Worm (Caenorhabditis elegans): ENCODE measurements around the gene rnp-1.

- no peak for TF ChIP-seq efl-3 (GFP tag; optimal IDR thresholded peaks at IDR 0.05)
- no peak for TF ChIP-seq alr-1 (tag; optimal IDR thresholded peaks at IDR 0.05; ENCODE audit: borderline replicate concordance)
- TF ChIP-seq elt-2 (tag; optimal IDR thresholded peaks at IDR 0.05): no peak
- TF ChIP-seq lin-14 (GFP tag; optimal IDR thresholded peaks at IDR 0.05): peak; percentile 35
- TF ChIP-seq hlh-4 (tag; optimal IDR thresholded peaks at IDR 0.05): no peak
- TF ChIP-seq ceh-82 (tag; optimal IDR thresholded peaks at IDR 0.05): no peak
- no peak for TF ChIP-seq nhr-77 (tag; optimal IDR thresholded peaks at IDR 0.05)
- TF ChIP-seq swsn-7 (tag; optimal IDR thresholded peaks at IDR 0.05): no peak
- no peak for TF ChIP-seq lsy-2 (tag; optimal IDR thresholded peaks at IDR 0.05)
- no peak for TF ChIP-seq unc-86 (tag; optimal IDR thresholded peaks at IDR 0.05)
- no peak for TF ChIP-seq nhr-19 (GFP tag; conservative IDR thresholded peaks at IDR 0.05)
- TF ChIP-seq mab-9 (GFP tag; IDR thresholded peaks at IDR 0.05): no peak
These were observed 22.0 kb upstream of the rnp-1 start, which contains the start of gene ZK863.1 for ce11 chrV:12170114-12170513.
